Worm (Caenorhabditis elegans) whole organism, dauer: Measurements from ENCODE around the gene F10G2.10.

Experiments
- unc-62 ChIP-seq: sonication (generic microtip); optimal IDR thresholded peaks from 2 replicates; lab custom pipeline; 2017; ENCODE audit warnings: missing biosample characterization, missing genetic modification reagents, missing genetic modification characterization

Gene F10G2.10

ce11 chrV:7369578-7369977 is 47.6 kb downstream of the F10G2.10 start, which contains the start of gene srj-14:
Gene srj-14, plus strand, starts transcription at chrV:7369708.
- no peak for TF ChIP-seq unc-62 (GFP tag; lab: Kevin White, UChicago)
